Worm (Caenorhabditis elegans): ENCODE measurements around the gene try-12.
A peak's percentile ranks its signal among the peaks of the same experiment; 100 is the strongest.

try-12 gene

ce11 chrV:7434805-7435363, 14.3 kb upstream of the try-12 start (continued):
- TF ChIP-seq nhr-47 (tag; optimal IDR thresholded peaks at IDR 0.05) = peak; percentile 55
- TF ChIP-seq unc-30 (tag; optimal IDR thresholded peaks at IDR 0.05) = no peak
- peak; percentile 5 for TF ChIP-seq blmp-1 (tag; optimal IDR thresholded peaks at IDR 0.05)
- TF ChIP-seq nhr-237 (tag; optimal IDR thresholded peaks at IDR 0.05) = no peak
- TF ChIP-seq ces-1 (GFP tag; optimal IDR thresholded peaks at IDR 0.05) = no peak
- TF ChIP-seq mdl-1 (tag; optimal IDR thresholded peaks at IDR 0.05) = peak in 1 of 2 experiments; percentile 89
- TF ChIP-seq hlh-4 (tag; optimal IDR thresholded peaks at IDR 0.05) = no peak
- no peak for TF ChIP-seq egl-27 (tag; optimal IDR thresholded peaks at IDR 0.05)
- TF ChIP-seq lin-13 (GFP tag; optimal IDR thresholded peaks at IDR 0.05) = no peak
- no peak for TF ChIP-seq C34B4.2 (tag; optimal IDR thresholded peaks at IDR 0.05)
- no peak for TF ChIP-seq grh-1 (GFP tag; IDR thresholded peaks at IDR 0.05)
- TF ChIP-seq nhr-20 (tag; optimal IDR thresholded peaks at IDR 0.05) = peak; percentile 78
- TF ChIP-seq C16A3.4 (tag; optimal IDR thresholded peaks at IDR 0.05) = peak; percentile 13
- TF ChIP-seq nhr-19 (GFP tag; conservative IDR thresholded peaks at IDR 0.05) = peak; percentile 98
- TF ChIP-seq fkh-10 (GFP tag; optimal IDR thresholded peaks at IDR 0.05) = peak; percentile 33
- no peak for TF ChIP-seq irx-1 (tag; optimal IDR thresholded peaks at IDR 0.05)
- TF ChIP-seq hpl-2 (GFP tag; optimal IDR thresholded peaks at IDR 0.05) = no peak
- no peak for TF ChIP-seq nhr-84 (tag; optimal IDR thresholded peaks at IDR 0.05)
- TF ChIP-seq pag-3 (tag; optimal IDR thresholded peaks at IDR 0.05; ENCODE audit: borderline replicate concordance, insufficient read depth) = no peak
- no peak for TF ChIP-seq nhr-77 (tag; optimal IDR thresholded peaks at IDR 0.05)
- TF ChIP-seq isw-1 (GFP tag; IDR thresholded peaks at IDR 0.05) = no peak
- TF ChIP-seq lin-15B (tag; optimal IDR thresholded peaks at IDR 0.05) = no peak
- peak; percentile 56 for TF ChIP-seq rnt-1 (tag; optimal IDR thresholded peaks at IDR 0.05)
- no peak for TF ChIP-seq alr-1 (tag; optimal IDR thresholded peaks at IDR 0.05; ENCODE audit: borderline replicate concordance)
- TF ChIP-seq ceh-90 (tag; optimal IDR thresholded peaks at IDR 0.05) = no peak
- TF ChIP-seq dsc-1 (tag; optimal IDR thresholded peaks at IDR 0.05) = peak; percentile 47
- no peak for TF ChIP-seq aly-2 (tag; optimal IDR thresholded peaks at IDR 0.05)
- peak; percentile 34 for TF ChIP-seq lir-3 (tag; optimal IDR thresholded peaks at IDR 0.05; ENCODE audit: poor library complexity)
- peak; percentile 92 for TF ChIP-seq nhr-71 (tag; optimal IDR thresholded peaks at IDR 0.05)
- TF ChIP-seq snu-23 (GFP tag; optimal IDR thresholded peaks at IDR 0.05) = peak; percentile 79
- TF ChIP-seq ztf-11 (tag; optimal IDR thresholded peaks at IDR 0.05) = no peak
- TF ChIP-seq ceh-82 (tag; optimal IDR thresholded peaks at IDR 0.05) = peak; percentile 25 to 32 (median 28)
- TF ChIP-seq dpl-1 (GFP tag; optimal IDR thresholded peaks at IDR 0.05) = peak in 2 of 3 experiments; percentile 37 to 45
- TF ChIP-seq Y116A8C.19 (tag; optimal IDR thresholded peaks at IDR 0.05; ENCODE audit: borderline replicate concordance) = no peak
- TF ChIP-seq unc-98 (GFP tag; IDR thresholded peaks at IDR 0.05) = no peak
- TF ChIP-seq ceh-8 (GFP tag; optimal IDR thresholded peaks at IDR 0.05) = no peak

DNA sequence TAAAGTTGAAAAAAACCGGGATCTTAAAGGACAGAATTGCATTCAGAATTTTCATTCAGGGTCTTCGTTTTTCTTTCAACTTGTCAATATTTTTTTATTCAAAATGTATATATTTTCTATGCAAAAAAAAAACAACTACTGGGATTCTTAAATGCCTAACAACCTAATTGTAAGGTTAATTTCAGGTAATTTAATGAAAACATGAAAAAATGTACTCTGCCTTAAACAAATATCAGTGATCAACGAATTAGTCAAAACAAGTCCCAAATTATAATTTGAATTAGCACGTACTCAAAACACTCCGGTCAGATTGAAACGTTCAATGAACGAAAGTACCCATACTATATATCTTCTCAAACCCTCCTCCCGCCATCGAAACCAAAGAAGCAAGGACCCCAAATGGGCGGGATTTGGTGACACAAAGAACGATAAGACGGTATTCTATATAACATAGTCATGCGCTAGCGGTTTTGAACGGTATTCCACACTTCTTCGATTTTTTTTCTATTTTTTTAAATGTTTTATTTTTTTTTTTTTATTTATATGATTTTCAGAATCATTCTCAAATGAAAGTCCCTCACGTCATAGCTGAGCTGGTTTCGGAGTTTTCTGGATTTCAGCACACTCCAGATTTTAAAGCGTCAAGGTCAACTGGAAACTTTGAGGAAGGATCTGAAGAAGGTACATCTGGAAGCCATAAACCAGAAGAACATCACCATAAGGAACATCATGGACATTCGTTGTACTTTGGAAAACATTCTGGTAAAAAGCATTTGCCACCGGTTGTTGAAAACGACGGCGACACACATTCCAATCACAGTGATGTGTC, 13.6 kb upstream of the try-12 start, which contains the start of the genes ddo-2 and F25E5.8:
Gene ddo-2, minus strand, starts transcription at position 330 of the 829 bp plus-strand sequence.
Gene F25E5.8, plus strand, starts transcription at position 555 of the 829 bp plus-strand sequence.
- no peak for TF ChIP-seq alr-1 (tag; optimal IDR thresholded peaks at IDR 0.05; ENCODE audit: borderline replicate concordance)
- TF ChIP-seq ets-5 (GFP tag; IDR thresholded peaks at IDR 0.05) = no peak
- TF ChIP-seq blmp-1 (tag; optimal IDR thresholded peaks at IDR 0.05) = peak; percentile 83
- peak in 1 of 2 experiments; percentile 31 for TF ChIP-seq lin-35 (GFP tag; optimal IDR thresholded peaks at IDR 0.05)
- TF ChIP-seq snu-23 (GFP tag; optimal IDR thresholded peaks at IDR 0.05) = peak; percentile 32
- no peak for TF ChIP-seq ztf-4 (tag; optimal IDR thresholded peaks at IDR 0.05)
- peak in 1 of 6 experiments; percentile 68 for TF ChIP-seq elt-3 (tag; optimal IDR thresholded peaks at IDR 0.05)
- TF ChIP-seq nhr-90 (tag; optimal IDR thresholded peaks at IDR 0.05; ENCODE audit: poor library complexity) = peak; percentile 48
- no peak for TF ChIP-seq C16A3.4 (tag; optimal IDR thresholded peaks at IDR 0.05)
- peak; percentile 72 for TF ChIP-seq nhr-19 (GFP tag; conservative IDR thresholded peaks at IDR 0.05)
- no peak for TF ChIP-seq fkh-8 (tag; optimal IDR thresholded peaks at IDR 0.05)
- TF ChIP-seq ztf-11 (tag; optimal IDR thresholded peaks at IDR 0.05) = no peak
- peak; percentile 24 for TF ChIP-seq skn-1 (tag; optimal IDR thresholded peaks at IDR 0.05)
- no peak for TF ChIP-seq nhr-76 (tag; optimal IDR thresholded peaks at IDR 0.05)
- TF ChIP-seq grh-1 (GFP tag; IDR thresholded peaks at IDR 0.05) = 0 out of 2 replicates have a peak, but pooled peaks have one; percentile 7
- peak; percentile 19 for TF ChIP-seq nhr-20 (tag; optimal IDR thresholded peaks at IDR 0.05)
- no peak for TF ChIP-seq efl-3 (GFP tag; optimal IDR thresholded peaks at IDR 0.05)
- TF ChIP-seq nhr-85 (tag) = peak; percentile 87
- TF ChIP-seq tbx-2 (tag; optimal IDR thresholded peaks at IDR 0.05) = peak; percentile 20
- TF ChIP-seq nhr-12 (tag; optimal IDR thresholded peaks at IDR 0.05) = no peak
- peak; percentile 18 for TF ChIP-seq lin-14 (GFP tag; optimal IDR thresholded peaks at IDR 0.05)
